Fruit fly (Drosophila melanogaster): Measurements from ENCODE around the gene CG12983.

The CG12983 gene

dm6 chr3L:21010846-21011607 is 44.5 kb upstream of the CG12983 start (continued):
- TF ChIP-seq Nf-YC (tag; optimal IDR thresholded peaks at IDR 0.05) (no peak), Med (GFP tag) (peak; percentile 78), CG10959 (GFP tag; IDR thresholded peaks at IDR 0.05) (no peak), CG30403 (GFP tag; optimal IDR thresholded peaks at IDR 0.05) (peak; percentile 8), Antp (GFP tag; optimal IDR thresholded peaks at IDR 0.05) (no peak), sqz (GFP tag; optimal IDR thresholded peaks at IDR 0.05) (no peak), tap (tag; optimal IDR thresholded peaks at IDR 0.05) (no peak), ems (GFP tag; optimal IDR thresholded peaks at IDR 0.05) (peak; percentile 3), CG15073 (GFP tag; optimal IDR thresholded peaks at IDR 0.05) (no peak), wor (GFP tag; IDR thresholded peaks at IDR 0.05) (no peak), D19A (tag; optimal IDR thresholded peaks at IDR 0.05) (no peak), Max (GFP tag; optimal IDR thresholded peaks at IDR 0.05) (no peak), bab2 (GFP tag; optimal IDR thresholded peaks at IDR 0.05) (peak; percentile 3), CrebB (tag; optimal IDR thresholded peaks at IDR 0.05) (no peak), ind (GFP tag; optimal IDR thresholded peaks at IDR 0.05) (peak; percentile 18), CG9215 (GFP tag; IDR thresholded peaks at IDR 0.05) (peak; percentile 47), jigr1 (GFP tag; IDR thresholded peaks at IDR 0.05) (no peak), CG11723 (GFP tag; optimal IDR thresholded peaks at IDR 0.05) (no peak), CG3407 (GFP tag; optimal IDR thresholded peaks at IDR 0.05) (no peak), CG6689 (GFP tag; IDR thresholded peaks at IDR 0.05) (peak; percentile 25; the same call in 1 of the 2 replicates), aop (GFP tag; IDR thresholded peaks at IDR 0.05) (no peak), slou (GFP tag; optimal IDR thresholded peaks at IDR 0.05) (no peak), Atf6 (GFP tag; IDR thresholded peaks at IDR 0.05) (peak; percentile 57), MESR4 (GFP tag; optimal IDR thresholded peaks at IDR 0.05) (no peak), onecut (GFP tag; IDR thresholded peaks at IDR 0.05) (no peak), Hmx (GFP tag; optimal IDR thresholded peaks at IDR 0.05) (no peak), kah (GFP tag; optimal IDR thresholded peaks at IDR 0.05) (no peak), Ada2b (GFP tag; IDR thresholded peaks at IDR 0.05) (no peak), CG12236 (GFP tag; optimal IDR thresholded peaks at IDR 0.05) (no peak), Hsf (GFP tag; optimal IDR thresholded peaks at IDR 0.05) (no peak), CG3065 (GFP tag; optimal IDR thresholded peaks at IDR 0.05) (no peak), Mes4 (GFP tag; optimal IDR thresholded peaks at IDR 0.05) (no peak), CG14860 (GFP tag; IDR thresholded peaks at IDR 0.05; ENCODE audit: partially characterized antibody) (no peak), Bgb (GFP tag; IDR thresholded peaks at IDR 0.05; ENCODE audit: partially characterized antibody) (no peak), CG10979 (tag; optimal IDR thresholded peaks at IDR 0.05) (no peak), H15 (GFP tag; IDR thresholded peaks at IDR 0.05) (no peak), ci (GFP tag; IDR thresholded peaks at IDR 0.05) (0 out of 3 replicates have a peak, but pooled peaks have one; percentile 62), croc (GFP tag; conservative IDR thresholded peaks at IDR 0.05) (no peak), CG10209 (GFP tag; optimal IDR thresholded peaks at IDR 0.05) (no peak), insv (GFP tag; optimal IDR thresholded peaks at IDR 0.05) (no peak), Stat92E (GFP tag; optimal IDR thresholded peaks at IDR 0.05) (no peak), oc (tag; optimal IDR thresholded peaks at IDR 0.05) (no peak), CG10543 (GFP tag; optimal IDR thresholded peaks at IDR 0.05) (no peak), Lpt (GFP tag; optimal IDR thresholded peaks at IDR 0.05) (no peak), H2.0 (GFP tag; IDR thresholded peaks at IDR 0.05) (no peak), CG2202 (tag; optimal IDR thresholded peaks at IDR 0.05) (no peak), CG9817 (tag; optimal IDR thresholded peaks at IDR 0.05) (no peak), CG14667 (GFP tag; IDR thresholded peaks at IDR 0.05) (no peak), zf30C (GFP tag; optimal IDR thresholded peaks at IDR 0.05) (no peak), Ets97D (GFP tag; optimal IDR thresholded peaks at IDR 0.05) (no peak), CG8281 (tag; optimal IDR thresholded peaks at IDR 0.05) (no peak)
